Fruit fly (Drosophila melanogaster): ENCODE measurements around the gene Ect3.

The Ect3 gene

DNA sequence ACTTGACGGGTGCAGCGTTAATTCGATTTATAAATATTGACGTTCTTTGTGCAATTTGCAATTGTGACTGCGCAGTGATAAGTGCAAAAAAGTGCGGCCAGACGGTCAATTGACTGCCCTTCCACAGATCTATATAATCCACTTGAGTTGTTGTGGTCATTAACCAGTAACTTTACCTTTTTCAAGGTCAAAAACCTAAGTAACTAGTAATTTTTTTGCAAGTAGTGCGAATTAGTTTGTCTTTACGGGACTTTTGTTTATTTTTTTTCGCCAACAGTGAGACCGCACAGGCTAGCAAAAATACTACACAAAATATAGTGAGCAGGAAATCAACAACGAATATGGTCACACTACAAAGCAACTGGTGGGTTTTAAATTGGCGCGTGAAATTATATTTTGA is 24.4 kb upstream of the Ect3 start, which contains the start of gene Tango9:
Gene Tango9 (minus strand): TSS at position 280 of the 400 bp plus-strand sequence.
- no peak for TF ChIP-seq pan (optimal IDR thresholded peaks at IDR 0.05)
- no peak for TF ChIP-seq CG8478 (optimal IDR thresholded peaks at IDR 0.05)
- TF ChIP-seq Dll (optimal IDR thresholded peaks at IDR 0.05) = no peak
- TF ChIP-seq psq (optimal IDR thresholded peaks at IDR 0.05) = no peak

dm6 chr3R:11976556-11977335 is 22.3 kb upstream of the Ect3 start, which contains the start of gene CG10005:
Gene CG10005 (minus strand): TSS chr3R:11977197.
- no peak for TF ChIP-seq CG8478 (optimal IDR thresholded peaks at IDR 0.05)
- TF ChIP-seq EcR (GFP tag; optimal IDR thresholded peaks at IDR 0.05) = peak in 1 of 2 experiments; percentile 67

DNA sequence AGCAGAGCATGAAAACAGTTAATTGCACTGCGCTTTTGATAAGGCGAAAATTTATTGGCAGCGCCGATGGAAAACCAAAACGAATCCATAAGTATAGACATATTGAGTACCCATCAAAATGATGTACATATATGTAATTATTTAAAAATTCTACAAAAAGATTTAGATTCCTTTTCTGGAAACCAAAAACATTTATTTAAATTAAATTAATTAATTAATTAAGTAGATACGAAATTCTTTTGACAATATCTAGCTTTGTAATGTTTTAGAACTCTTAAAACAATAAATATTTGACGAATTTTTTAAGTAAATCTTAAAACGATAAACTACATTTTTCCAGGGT is 21.8 kb upstream of the Ect3 start:
- TF ChIP-seq pan (optimal IDR thresholded peaks at IDR 0.05) = peak; percentile 44
- TF ChIP-seq psq (optimal IDR thresholded peaks at IDR 0.05) = no peak

dm6 chr3R:11978278-11978677 is 20.8 kb upstream of the Ect3 start:
- no peak for TF ChIP-seq usp (GFP tag; optimal IDR thresholded peaks at IDR 0.05)
- TF ChIP-seq pan (optimal IDR thresholded peaks at IDR 0.05) = no peak
- no peak for TF ChIP-seq EcR (GFP tag; optimal IDR thresholded peaks at IDR 0.05)
- no peak for TF ChIP-seq psq (optimal IDR thresholded peaks at IDR 0.05)
- no peak for TF ChIP-seq Dll (optimal IDR thresholded peaks at IDR 0.05)
- TF ChIP-seq CG8478 (optimal IDR thresholded peaks at IDR 0.05) = no peak

- TF ChIP-seq psq (optimal IDR thresholded peaks at IDR 0.05) (no peak), Dll (optimal IDR thresholded peaks at IDR 0.05) (no peak), EcR (GFP tag; optimal IDR thresholded peaks at IDR 0.05) (no peak), usp (GFP tag; optimal IDR thresholded peaks at IDR 0.05) (no peak), pan (optimal IDR thresholded peaks at IDR 0.05) (no peak), CG8478 (optimal IDR thresholded peaks at IDR 0.05) (no peak)
These were observed 19.1 kb upstream of the Ect3 start, which contains the start of gene CG18547 for dm6 chr3R:11979879-11980571. Gene CG18547 (minus strand): TSS chr3R:11980390.

dm6 chr3R:11981962-11982361 is 17.1 kb upstream of the Ect3 start, which contains the start of gene CG12224:
Gene CG12224 (minus strand): TSS chr3R:11982062.
- no peak for TF ChIP-seq EcR (GFP tag; optimal IDR thresholded peaks at IDR 0.05)
- TF ChIP-seq pan (optimal IDR thresholded peaks at IDR 0.05) = no peak
- no peak for TF ChIP-seq usp (GFP tag; optimal IDR thresholded peaks at IDR 0.05)
- TF ChIP-seq psq (optimal IDR thresholded peaks at IDR 0.05) = no peak
- no peak for TF ChIP-seq CG8478 (optimal IDR thresholded peaks at IDR 0.05)
- TF ChIP-seq Dll (optimal IDR thresholded peaks at IDR 0.05) = no peak

- TF ChIP-seq psq (optimal IDR thresholded peaks at IDR 0.05) = no peak
- no peak for TF ChIP-seq Dll (optimal IDR thresholded peaks at IDR 0.05)
- no peak for TF ChIP-seq EcR (GFP tag; optimal IDR thresholded peaks at IDR 0.05)
- TF ChIP-seq usp (GFP tag; optimal IDR thresholded peaks at IDR 0.05) = no peak
- TF ChIP-seq pan (optimal IDR thresholded peaks at IDR 0.05) = no peak
- no peak for TF ChIP-seq CG8478 (optimal IDR thresholded peaks at IDR 0.05)
These were observed 16.5 kb upstream of the Ect3 start for dm6 chr3R:11982547-11982946.

DNA sequence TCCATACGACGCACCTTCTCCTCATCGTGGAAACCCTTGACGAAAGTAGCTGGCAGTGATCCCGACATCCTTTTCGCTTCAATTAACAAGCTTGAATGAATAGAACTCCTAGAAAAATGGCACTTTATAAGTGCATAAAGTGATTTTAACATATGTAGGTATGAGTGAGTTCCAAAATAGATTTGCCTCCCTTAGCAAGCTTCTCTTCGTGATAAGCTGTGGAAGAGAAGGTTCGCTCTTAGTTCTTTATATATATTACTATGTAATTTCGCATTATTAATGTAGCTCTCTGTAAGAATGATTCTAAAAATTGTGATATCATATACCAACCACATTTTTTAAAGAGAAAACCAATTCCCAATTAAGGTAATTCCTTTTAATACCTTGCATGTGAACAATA is 14.6 kb upstream of the Ect3 start, which contains the start of gene CG3397:
Gene CG3397 (minus strand): TSS at position 101 of the 400 bp plus-strand sequence.
- no peak for TF ChIP-seq EcR (GFP tag; optimal IDR thresholded peaks at IDR 0.05)
- TF ChIP-seq usp (GFP tag; optimal IDR thresholded peaks at IDR 0.05) = no peak
- TF ChIP-seq CG8478 (optimal IDR thresholded peaks at IDR 0.05) = no peak
- no peak for TF ChIP-seq Dll (optimal IDR thresholded peaks at IDR 0.05)
- TF ChIP-seq pan (optimal IDR thresholded peaks at IDR 0.05) = no peak

dm6 chr3R:11984862-11985261 is 14.2 kb upstream of the Ect3 start:
- TF ChIP-seq CG8478 (optimal IDR thresholded peaks at IDR 0.05) (no peak), pan (optimal IDR thresholded peaks at IDR 0.05) (no peak), usp (GFP tag; optimal IDR thresholded peaks at IDR 0.05) (no peak), Dll (optimal IDR thresholded peaks at IDR 0.05) (no peak), EcR (GFP tag; optimal IDR thresholded peaks at IDR 0.05) (no peak), psq (optimal IDR thresholded peaks at IDR 0.05) (no peak)

DNA sequence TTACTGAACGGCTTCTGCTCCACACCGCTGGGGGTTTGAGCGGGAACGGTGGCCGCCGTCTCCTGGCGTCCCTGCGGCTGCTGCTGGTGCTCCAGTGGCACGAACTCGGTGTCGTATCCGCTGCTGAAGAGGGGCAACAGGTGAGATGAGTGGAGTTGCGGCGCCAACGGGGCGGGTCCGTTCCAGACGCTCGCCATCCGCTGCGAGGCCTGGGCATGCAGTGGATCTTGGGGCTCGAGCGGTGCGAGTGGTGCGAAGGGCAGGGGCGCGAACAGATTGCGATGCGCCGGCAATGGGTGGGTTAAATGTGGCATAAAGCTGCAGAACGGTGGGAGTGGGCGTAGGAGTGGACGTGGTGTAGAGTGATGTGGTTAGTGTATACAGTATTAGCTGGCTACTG is 9.9 kb upstream of the Ect3 start:
- TF ChIP-seq usp (GFP tag; optimal IDR thresholded peaks at IDR 0.05) (no peak), Dll (optimal IDR thresholded peaks at IDR 0.05) (no peak), CG8478 (optimal IDR thresholded peaks at IDR 0.05) (no peak), psq (optimal IDR thresholded peaks at IDR 0.05) (no peak), EcR (GFP tag; optimal IDR thresholded peaks at IDR 0.05) (no peak), pan (optimal IDR thresholded peaks at IDR 0.05) (no peak)

DNA sequence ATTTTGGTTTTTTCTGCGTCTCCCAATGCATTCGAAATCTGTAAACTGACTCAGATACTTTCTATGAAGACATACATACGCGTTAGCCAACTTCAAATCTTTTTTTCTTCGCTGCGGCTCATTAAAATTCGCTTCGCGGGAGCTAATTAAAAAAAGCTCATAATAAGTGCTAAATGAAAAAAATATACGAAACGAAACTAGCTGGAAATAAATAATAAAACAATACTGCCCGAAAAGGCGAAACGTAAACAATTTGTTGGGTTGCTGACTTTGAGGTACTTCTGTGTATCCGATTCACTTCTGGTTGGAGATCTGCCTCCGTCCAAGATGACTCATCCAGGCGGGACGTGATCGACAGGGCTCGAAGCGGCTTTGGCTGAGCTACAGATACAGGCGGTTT is 9.1 kb upstream of the Ect3 start:
- TF ChIP-seq usp (GFP tag; optimal IDR thresholded peaks at IDR 0.05) (no peak), EcR (GFP tag; optimal IDR thresholded peaks at IDR 0.05) (no peak), CG8478 (optimal IDR thresholded peaks at IDR 0.05) (no peak), psq (optimal IDR thresholded peaks at IDR 0.05) (no peak), pan (optimal IDR thresholded peaks at IDR 0.05) (no peak), Dll (optimal IDR thresholded peaks at IDR 0.05) (no peak)

DNA sequence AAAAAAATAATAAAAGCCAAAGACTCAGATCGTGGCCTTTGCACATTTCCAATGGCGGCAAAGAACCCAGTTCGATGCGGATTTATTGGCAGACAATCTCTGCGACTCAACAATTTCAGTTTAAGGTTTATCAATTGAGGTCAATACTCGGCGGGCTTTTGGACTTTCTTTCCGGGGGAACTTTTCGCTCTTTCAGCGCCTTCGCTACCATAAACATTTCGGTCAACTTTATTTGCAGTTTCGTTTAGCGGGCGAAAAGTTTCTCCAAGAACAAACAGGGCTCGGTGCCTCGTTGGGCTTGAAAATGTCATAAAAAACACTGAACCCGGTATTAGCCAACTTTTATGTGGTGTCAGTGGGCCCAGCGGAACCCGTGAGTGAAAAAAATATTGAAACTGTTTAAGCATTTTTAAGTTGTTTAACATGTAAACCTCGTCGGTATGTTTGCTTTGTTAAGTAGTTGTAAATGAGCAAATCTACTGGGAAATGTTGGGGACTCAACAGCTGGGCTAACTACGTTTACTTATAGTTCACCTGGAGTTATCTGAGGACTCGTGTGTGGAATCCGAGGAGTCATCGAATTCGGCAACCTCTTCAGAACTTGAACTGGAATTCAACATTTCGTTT is 7.4 kb upstream of the Ect3 start:
- TF ChIP-seq pan (optimal IDR thresholded peaks at IDR 0.05) (no peak), Dll (optimal IDR thresholded peaks at IDR 0.05) (no peak), psq (optimal IDR thresholded peaks at IDR 0.05) (no peak), CG8478 (optimal IDR thresholded peaks at IDR 0.05) (no peak), EcR (GFP tag; optimal IDR thresholded peaks at IDR 0.05) (no peak), usp (GFP tag; optimal IDR thresholded peaks at IDR 0.05) (no peak)
